Fruit fly (Drosophila melanogaster) whole organism, embryonic: ENCODE data around the gene Suv3.
A peak's percentile ranks its signal among the peaks of the same experiment; 100 is the strongest.

Source experiments
- B-H1 ChIP-seq: fragments of 200-800 bp; sonication (Bioruptor generic); IDR thresholded peaks from 3 replicates; pipeline ENCODE4 v1.3.6; 2022; ENCODE audit warnings: missing biosample characterization, missing genetic modification characterization
- Bgb ChIP-seq: fragments of 200-800 bp; sonication (Bioruptor generic); IDR thresholded peaks from 2 replicates; pipeline ENCODE4 v1.3.6; 2022; ENCODE audit warnings: missing biosample characterization, missing genetic modification characterization; ENCODE audit not compliant: partially characterized antibody
- BtbVII ChIP-seq: fragments of 200-800 bp; sonication (Bioruptor generic); optimal IDR thresholded peaks from 3 replicates; lab custom pipeline; 2017; ENCODE audit warnings: missing biosample characterization, mild to moderate bottlenecking, missing genetic modification characterization
- CG10209 ChIP-seq: fragments of 200-800 bp; sonication (Bioruptor generic); optimal IDR thresholded peaks from 3 replicates; lab custom pipeline; 2017; ENCODE audit warnings: missing biosample characterization, mild to moderate bottlenecking, missing genetic modification characterization, missing genetic modification reagents
- CG10267 ChIP-seq: fragments of 200-800 bp; sonication (Bioruptor generic); optimal IDR thresholded peaks from 2 replicates; lab custom pipeline; 2018; ENCODE audit warnings: missing biosample characterization, mild to moderate bottlenecking, missing genetic modification characterization, moderate library complexity
- CG11696 ChIP-seq: fragments of 200-800 bp; sonication (Bioruptor generic); IDR thresholded peaks from 2 replicates; pipeline ENCODE4 v1.3.6; 2022; ENCODE audit warnings: missing biosample characterization, missing genetic modification characterization
- CG12659 ChIP-seq: fragments of 200-800 bp; sonication (Bioruptor generic); optimal IDR thresholded peaks from 3 replicates; lab custom pipeline; 2017; ENCODE audit warnings: mild to moderate bottlenecking, missing biosample characterization, missing genetic modification reagents, missing genetic modification characterization
- CG13624 ChIP-seq: fragments of 200-800 bp; sonication (Bioruptor generic); optimal IDR thresholded peaks from 2 replicates; lab custom pipeline; 2016; ENCODE audit warnings: missing biosample characterization, missing genetic modification characterization
- CG13775 ChIP-seq: fragments of 200-800 bp; sonication (Bioruptor generic); optimal IDR thresholded peaks from 3 replicates; lab custom pipeline; 2017; ENCODE audit warnings: missing biosample characterization, mild to moderate bottlenecking, missing genetic modification characterization
- CG15514 ChIP-seq: fragments of 200-800 bp; sonication (Bioruptor generic); optimal IDR thresholded peaks from 3 replicates; lab custom pipeline; 2017; ENCODE audit warnings: missing biosample characterization, missing genetic modification characterization, mild to moderate bottlenecking, moderate library complexity, missing genetic modification reagents
- CG1647 ChIP-seq: fragments of 200-800 bp; sonication (Bioruptor generic); optimal IDR thresholded peaks from 3 replicates; lab custom pipeline; 2016; ENCODE audit warnings: missing biosample characterization, missing genetic modification characterization
- CG18599 ChIP-seq: fragments of 200-800 bp; sonication (Bioruptor generic); optimal IDR thresholded peaks from 3 replicates; lab custom pipeline; 2017; ENCODE audit warnings: missing biosample characterization, missing genetic modification characterization, mild to moderate bottlenecking, moderate library complexity, missing genetic modification reagents
- CG2116 ChIP-seq: fragments of 200-800 bp; sonication (Bioruptor generic); optimal IDR thresholded peaks from 3 replicates; lab custom pipeline; 2018; ENCODE audit warnings: missing biosample characterization, mild to moderate bottlenecking, missing genetic modification characterization
- CG2199 ChIP-seq: fragments of 200-800 bp; sonication (Bioruptor generic); IDR thresholded peaks from 3 replicates; pipeline ENCODE4 v1.3.6; 2022; ENCODE audit warnings: missing biosample characterization, missing genetic modification characterization
- CG2889 ChIP-seq: fragments of 200-800 bp; sonication (Bioruptor generic); IDR thresholded peaks from 3 replicates; pipeline ENCODE4 v1.3.6; 2022; ENCODE audit warnings: missing biosample characterization, missing genetic modification characterization
- CG3065 ChIP-seq: fragments of 200-800 bp; sonication (Bioruptor generic); optimal IDR thresholded peaks from 2 replicates; lab custom pipeline; 2016; ENCODE audit warnings: missing biosample characterization, missing genetic modification characterization
- CG3726 ChIP-seq: fragments of 200-800 bp; sonication (Bioruptor generic); IDR thresholded peaks from 3 replicates; pipeline ENCODE4, ENCODE4 v1.3.6; 2022; ENCODE audit warnings: missing biosample characterization, missing genetic modification characterization
- CG6175 ChIP-seq: fragments of 200-800 bp; sonication (Bioruptor generic); IDR thresholded peaks from 3 replicates; pipeline ENCODE4 v1.3.6; 2022; ENCODE audit warnings: missing biosample characterization, missing genetic modification characterization
- CoRest ChIP-seq: fragments of 200-800 bp; sonication (Bioruptor generic); optimal IDR thresholded peaks from 3 replicates; lab custom pipeline; 2018; ENCODE audit warnings: missing biosample characterization, mild to moderate bottlenecking, missing genetic modification characterization, moderate library complexity
- Deaf1 ChIP-seq: fragments of 200-800 bp; optimal IDR thresholded peaks from 3 replicates; lab custom pipeline; 2019; ENCODE audit warnings: missing biosample characterization, mild to moderate bottlenecking, missing genetic modification characterization, moderate library complexity
- Ets97D ChIP-seq: fragments of 200-800 bp; sonication (Bioruptor generic); optimal IDR thresholded peaks from 3 replicates; lab custom pipeline; 2016; ENCODE audit warnings: missing biosample characterization, missing genetic modification characterization
- Fer3 ChIP-seq: fragments of 200-800 bp; sonication (Bioruptor generic); optimal IDR thresholded peaks from 2 replicates; lab custom pipeline; 2018; ENCODE audit warnings: missing biosample characterization, mild to moderate bottlenecking, missing genetic modification characterization, moderate library complexity
- H15 ChIP-seq: fragments of 200-800 bp; sonication (Bioruptor generic); IDR thresholded peaks from 3 replicates; pipeline ENCODE4 v1.3.6; 2022; ENCODE audit warnings: missing biosample characterization, missing genetic modification characterization
- HLHmδ ChIP-seq: fragments of 200-800 bp; sonication (Bioruptor generic); optimal IDR thresholded peaks from 2 replicates; lab custom pipeline; 2018; ENCODE audit warnings: missing biosample characterization, mild to moderate bottlenecking, missing genetic modification characterization, moderate library complexity
- Hand ChIP-seq: fragments of 200-800 bp; sonication (Bioruptor generic); optimal IDR thresholded peaks from 2 replicates; lab custom pipeline; 2017; ENCODE audit warnings: mild to moderate bottlenecking, missing biosample characterization, missing genetic modification reagents, missing genetic modification characterization
- Hmr ChIP-seq: fragments of 200-800 bp; sonication (Bioruptor generic); optimal IDR thresholded peaks from 3 replicates; lab custom pipeline; 2017; ENCODE audit warnings: mild to moderate bottlenecking, missing biosample characterization, missing genetic modification reagents, missing genetic modification characterization
- Jarid2 ChIP-seq: fragments of 200-800 bp; sonication (Bioruptor generic); optimal IDR thresholded peaks from 3 replicates; lab custom pipeline; 2017; ENCODE audit warnings: mild to moderate bottlenecking, missing biosample characterization, missing genetic modification reagents, missing genetic modification characterization
- Kr ChIP-seq: fragments of 200-800 bp; sonication (Bioruptor generic); optimal IDR thresholded peaks from 2 replicates; lab custom pipeline; 2017; ENCODE audit warnings: missing biosample characterization, mild to moderate bottlenecking, missing genetic modification characterization
- NFAT ChIP-seq: fragments of 200-800 bp; sonication (Bioruptor generic); IDR thresholded peaks from 2 replicates; pipeline ENCODE4 v1.3.6; 2022; ENCODE audit warnings: missing biosample characterization, missing genetic modification characterization
- Nf-YB ChIP-seq: fragments of 200-800 bp; sonication (Bioruptor generic); optimal IDR thresholded peaks from 3 replicates; lab custom pipeline; 2019; ENCODE audit warnings: missing biosample characterization, mild to moderate bottlenecking, missing genetic modification characterization, moderate library complexity
- Nf-YC ChIP-seq: fragments of 200-800 bp; optimal IDR thresholded peaks from 3 replicates; lab custom pipeline; 2019; ENCODE audit warnings: missing biosample characterization, mild to moderate bottlenecking, missing genetic modification characterization, moderate library complexity
- Oli ChIP-seq: fragments of 200-800 bp; sonication (Bioruptor generic); optimal IDR thresholded peaks from 2 replicates; lab custom pipeline; 2018; ENCODE audit warnings: missing biosample characterization, mild to moderate bottlenecking, missing genetic modification characterization, moderate library complexity
- Rx ChIP-seq: fragments of 200-800 bp; sonication (Bioruptor generic); IDR thresholded peaks from 2 replicates; pipeline ENCODE4 v1.3.6; 2022; ENCODE audit warnings: missing biosample characterization, missing genetic modification characterization
- Xrp1 ChIP-seq: fragments of 200-800 bp; sonication (Bioruptor generic); IDR thresholded peaks from 2 replicates; pipeline ENCODE4 v1.3.6; 2022; ENCODE audit warnings: missing biosample characterization, missing genetic modification characterization
- bcd ChIP-seq: fragments of 200-800 bp; sonication (Bioruptor generic); optimal IDR thresholded peaks from 2 replicates; lab custom pipeline; 2017; ENCODE audit warnings: missing biosample characterization, mild to moderate bottlenecking, missing genetic modification characterization
- eyg ChIP-seq: fragments of 200-800 bp; sonication (Bioruptor generic); optimal IDR thresholded peaks from 3 replicates; lab custom pipeline; 2016; ENCODE audit warnings: missing biosample characterization, missing genetic modification characterization
- gcm ChIP-seq: fragments of 200-800 bp; sonication (Bioruptor generic); optimal IDR thresholded peaks from 2 replicates; lab custom pipeline; 2019; ENCODE audit warnings: missing biosample characterization, mild to moderate bottlenecking, missing genetic modification characterization, moderate library complexity
- hkb ChIP-seq, 2 experiments: fragments of 200-800 bp in 1 of 2; fragments of >200 bp in 1 of 2; sonication (Bioruptor generic) in 1 of 2; IDR thresholded peaks in 1 of 2; optimal IDR thresholded peaks in 1 of 2; 2 replicates each; pipeline versions ENCODE4 v1.3.6 to Lab custom; 2017 to 2022; ENCODE audit warnings: missing biosample characterization in 1 of 2, missing genetic modification characterization in 1 of 2
- lab ChIP-seq: fragments of 200-800 bp; sonication (Bioruptor generic); optimal IDR thresholded peaks from 3 replicates; lab custom pipeline; 2017; ENCODE audit warnings: missing biosample characterization, missing genetic modification characterization, mild to moderate bottlenecking, moderate library complexity, missing genetic modification reagents
- oc ChIP-seq: fragments of 200-800 bp; sonication (Bioruptor generic); optimal IDR thresholded peaks from 2 replicates; lab custom pipeline; 2018; ENCODE audit warnings: missing biosample characterization, mild to moderate bottlenecking, missing genetic modification characterization, moderate library complexity
- p53 ChIP-seq: fragments of 200-800 bp; sonication (Bioruptor generic); optimal IDR thresholded peaks from 2 replicates; lab custom pipeline; 2016; ENCODE audit warnings: missing biosample characterization, missing genetic modification characterization
- pzg ChIP-seq: fragments of 200-800 bp; sonication (Bioruptor generic); optimal IDR thresholded peaks from 3 replicates; lab custom pipeline; 2018; ENCODE audit warnings: missing biosample characterization, mild to moderate bottlenecking, missing genetic modification characterization, moderate library complexity
- sens-2 ChIP-seq: fragments of 200-800 bp; sonication (Bioruptor generic); IDR thresholded peaks from 2 replicates; pipeline ENCODE4 v1.3.6; 2022; ENCODE audit warnings: missing biosample characterization, missing genetic modification characterization
- seq ChIP-seq: fragments of 200-800 bp; sonication (Bioruptor generic); IDR thresholded peaks from 2 replicates; pipeline ENCODE4 v1.3.6; 2022; ENCODE audit warnings: missing biosample characterization, missing genetic modification characterization
- sr ChIP-seq: fragments of 200-800 bp; sonication (Bioruptor generic); IDR thresholded peaks from 3 replicates; pipeline ENCODE4 v1.3.6; 2022; ENCODE audit warnings: missing biosample characterization, missing genetic modification characterization
- sug ChIP-seq: fragments of 200-800 bp; optimal IDR thresholded peaks from 2 replicates; lab custom pipeline; 2019; ENCODE audit warnings: missing biosample characterization, mild to moderate bottlenecking, missing genetic modification characterization, moderate library complexity
- vvl ChIP-seq: fragments of 200-800 bp; sonication (Bioruptor generic); IDR thresholded peaks from 2 replicates; pipeline ENCODE4 v1.3.6; 2022; ENCODE audit warnings: missing biosample characterization, missing genetic modification characterization
- wor ChIP-seq: fragments of 200-800 bp; sonication (Bioruptor generic); IDR thresholded peaks from 2 replicates; pipeline ENCODE4 v1.3.6; 2022; ENCODE audit warnings: missing biosample characterization, missing genetic modification characterization
- zfh2 ChIP-seq: fragments of 200-800 bp; sonication (Bioruptor generic); optimal IDR thresholded peaks from 2 replicates; lab custom pipeline; 2016; ENCODE audit warnings: missing biosample characterization, missing genetic modification characterization

Suv3 gene

dm6 chr3R:4353569-4353968 is 42.2 kb downstream of the Suv3 start:
- TF ChIP-seq Bgb (GFP tag; lab: Robert Waterston, UW) (no peak), Oli (tag; lab: Kevin White, UChicago) (no peak), CG13775 (GFP tag; lab: Kevin White, UChicago) (no peak), sug (no peak), seq (GFP tag; lab: Robert Waterston, UW) (peak; percentile 62; the same call in 1 of the 2 replicates), zfh2 (GFP tag; lab: Kevin White, UChicago) (no peak), B-H1 (no peak), Deaf1 (tag; lab: Kevin White, UChicago) (peak; percentile 21), HLHmδ (no peak), Rx (GFP tag; lab: Robert Waterston, UW) (no peak), CG1647 (no peak), Nf-YC (tag; lab: Kevin White, UChicago) (peak; percentile 65), Nf-YB (peak; percentile 56), sens-2 (GFP tag; lab: Robert Waterston, UW) (no peak)

dm6 chr3R:4359625-4360024 is 48.3 kb downstream of the Suv3 start, which contains the start of gene CG1090:
Gene CG1090 (plus strand): TSS chr3R:4359883.
- TF ChIP-seq Nf-YC (tag; lab: Kevin White, UChicago) (peak; percentile 37), eyg (no peak), CG15514 (GFP tag; lab: Kevin White, UChicago) (peak; percentile 56), CG13624 (GFP tag; lab: Kevin White, UChicago) (no peak), p53 (GFP tag; lab: Kevin White, UChicago) (no peak), Xrp1 (GFP tag; lab: Robert Waterston, UW) (no peak), CG2116 (GFP tag; lab: Kevin White, UChicago) (peak; percentile 46), Hmr (GFP tag; lab: Kevin White, UChicago) (peak; percentile 47), CG18599 (GFP tag; lab: Kevin White, UChicago) (peak; percentile 70), CG6175 (GFP tag; lab: Robert Waterston, UW) (peak; percentile 39; the same call in 1 of the 3 replicates), CG3065 (no peak), CoRest (tag; lab: Kevin White, UChicago) (no peak), hkb (optimal IDR thresholded peaks at IDR 0.05; lab: Kevin White, UChicago) (no peak), hkb (GFP tag; IDR thresholded peaks at IDR 0.05; lab: Robert Waterston, UW) (peak; percentile 56; the same call in 1 of the 2 replicates), CG11696 (0 out of 2 replicates have a peak, but pooled peaks have one; percentile 11), NFAT (GFP tag; lab: Robert Waterston, UW) (peak; percentile 30; the same call in 1 of the 2 replicates), oc (tag; lab: Kevin White, UChicago) (no peak), CG10267 (tag; lab: Kevin White, UChicago) (no peak), Deaf1 (tag; lab: Kevin White, UChicago) (peak; percentile 95), CG2889 (GFP tag; lab: Robert Waterston, UW) (no peak), Fer3 (tag; lab: Kevin White, UChicago) (peak; percentile 11), Ets97D (GFP tag; lab: Kevin White, UChicago) (peak; percentile 68), BtbVII (GFP tag; lab: Kevin White, UChicago) (peak; percentile 55), wor (no peak), CG2199 (GFP tag; lab: Robert Waterston, UW) (0 out of 3 replicates have a peak, but pooled peaks have one; percentile 36), CG3726 (GFP tag; lab: Robert Waterston, UW) (no peak), Hand (GFP tag; lab: Kevin White, UChicago) (peak; percentile 60), Kr (GFP tag; lab: Kevin White, UChicago) (no peak), Jarid2 (GFP tag; lab: Kevin White, UChicago) (peak; percentile 8), vvl (GFP tag; lab: Robert Waterston, UW) (no peak), lab (GFP tag; lab: Kevin White, UChicago) (peak; percentile 77), HLHmδ (peak; percentile 4), CG10209 (GFP tag; lab: Kevin White, UChicago) (no peak), sr (GFP tag; lab: Robert Waterston, UW) (no peak), CG12659 (peak; percentile 10), H15 (GFP tag; lab: Robert Waterston, UW) (no peak), pzg (GFP tag; lab: Kevin White, UChicago) (peak; percentile 15), gcm (GFP tag; lab: Kevin White, UChicago) (no peak), bcd (GFP tag; lab: Kevin White, UChicago) (no peak)
